Worm (Caenorhabditis elegans) whole organism, L3 larva: Measurements from ENCODE around the gene F11E6.11.

Experiments used
- elt-3 ChIP-seq, 3 experiments: fragments of 150-350 bp in 1 of 3; sonication (generic microtip) in 2 of 3; optimal IDR thresholded peaks; 2 replicates in 2 of 3; 4 replicates in 1 of 3; lab custom pipeline; 2014 to 2017; ENCODE audit warnings: missing biosample characterization in 3 of 3, missing genetic modification characterization in 3 of 3
- jun-1 ChIP-seq: fragments of 150-350 bp; optimal IDR thresholded peaks from 2 replicates; lab custom pipeline; 2014; ENCODE audit warnings: missing biosample characterization, missing genetic modification reagents, missing genetic modification characterization
- zag-1 ChIP-seq: fragments of 150-350 bp; optimal IDR thresholded peaks from 2 replicates; lab custom pipeline; 2014; ENCODE audit warnings: missing biosample characterization, missing genetic modification characterization

- TF ChIP-seq elt-3 (tag; optimal IDR thresholded peaks at IDR 0.05; lab: Kevin White, UChicago) (no peak), jun-1 (tag; lab: Kevin White, UChicago) (no peak), zag-1 (tag; lab: Kevin White, UChicago) (no peak)
Measured at ce11 chrIV:17474047-17474446, 31.4 kb downstream of the F11E6.11 start.
